Worm (Caenorhabditis elegans) whole organism, young adult: ENCODE measurements around the gene nlp-19.

Experiments
- B0035.1 ChIP-seq: sonication (generic microtip); optimal IDR thresholded peaks from 2 replicates; lab custom pipeline; 2016; ENCODE audit warnings: missing genetic modification characterization, mild to moderate bottlenecking, missing compliant biosample characterization, missing genotype, missing genetic modification reagents
- B0336.3 ChIP-seq: fragments of 200-800 bp; sonication (Bioruptor generic); IDR thresholded peaks from 2 replicates; pipeline ENCODE4 v1.3.6; 2022; ENCODE audit warnings: missing genetic modification characterization, missing compliant biosample characterization
- C17E4.6 ChIP-seq: fragments of 200-800 bp; sonication (Bioruptor generic); IDR thresholded peaks from 2 replicates; pipeline ENCODE4 v1.3.6; 2022; ENCODE audit warnings: missing genetic modification reagents, missing genetic modification characterization, missing compliant biosample characterization
- F49E8.2 ChIP-seq: sonication (generic microtip); optimal IDR thresholded peaks from 3 replicates; lab custom pipeline; 2017; ENCODE audit warnings: missing genetic modification characterization, mild to moderate bottlenecking, missing compliant biosample characterization, antibody characterized with exemption, moderate library complexity; ENCODE audit not compliant: insufficient read depth
- F57A8.1 ChIP-seq: fragments of 200-800 bp; sonication (Bioruptor generic); optimal IDR thresholded peaks from 2 replicates; lab custom pipeline; 2018; ENCODE audit warnings: mild to moderate bottlenecking, missing genetic modification characterization, moderate library complexity, missing compliant biosample characterization
- ama-1 ChIP-seq, 3 experiments: fragments of 150-350 bp in 1 of 3; sonication (generic microtip) in 2 of 3; optimal IDR thresholded peaks; 2 replicates each; lab custom pipeline; 2014 to 2018; ENCODE audit warnings: missing biosample characterization in 2 of 3, missing genetic modification characterization in 2 of 3, missing genetic modification reagents in 2 of 3
- atf-7 ChIP-seq: sonication (generic microtip); optimal IDR thresholded peaks from 2 replicates; lab custom pipeline; 2017; ENCODE audit warnings: mild to moderate bottlenecking, missing genetic modification characterization, missing compliant biosample characterization
- attf-3 ChIP-seq: fragments of 200-800 bp; sonication (Bioruptor generic); conservative IDR thresholded peaks from 2 replicates; pipeline ENCODE4 v1.3.6; 2022; ENCODE audit warnings: missing genetic modification reagents, missing genetic modification characterization, missing compliant biosample characterization
- attf-5 ChIP-seq: fragments of 200-800 bp; sonication (Bioruptor generic); optimal IDR thresholded peaks from 2 replicates; lab custom pipeline; 2018; ENCODE audit warnings: mild to moderate bottlenecking, missing genetic modification characterization, missing compliant biosample characterization
- bed-1 ChIP-seq: fragments of 200-800 bp; sonication (Bioruptor generic); IDR thresholded peaks from 2 replicates; pipeline ENCODE4 v1.3.6; 2022; ENCODE audit warnings: missing genetic modification reagents, missing genetic modification characterization, missing compliant biosample characterization
- cebp-1 ChIP-seq, 2 experiments: fragments of 200-800 bp in 1 of 2; sonication (Bioruptor generic) in 1 of 2; sonication (generic microtip) in 1 of 2; IDR thresholded peaks in 1 of 2; optimal IDR thresholded peaks in 1 of 2; 2 replicates each; pipeline versions ENCODE4 v1.3.6 to Lab custom; 2017 to 2022; ENCODE audit warnings: missing compliant biosample characterization in 2 of 2, missing genetic modification characterization in 2 of 2, mild to moderate bottlenecking in 1 of 2, missing genetic modification reagents in 1 of 2, moderate library complexity in 1 of 2
- ceh-100 ChIP-seq: fragments of 200-800 bp; sonication (Bioruptor generic); IDR thresholded peaks from 2 replicates; pipeline ENCODE4 v1.3.6; 2022; ENCODE audit warnings: missing genetic modification reagents, missing genetic modification characterization, missing compliant biosample characterization
- ceh-27 ChIP-seq: fragments of 200-800 bp; sonication (Bioruptor generic); optimal IDR thresholded peaks from 2 replicates; lab custom pipeline; 2018; ENCODE audit warnings: mild to moderate bottlenecking, missing genetic modification characterization, moderate library complexity, missing compliant biosample characterization
- egl-18 ChIP-seq: fragments of 200-800 bp; sonication (Bioruptor generic); IDR thresholded peaks from 2 replicates; pipeline ENCODE4 v1.3.6; 2022; ENCODE audit warnings: missing genetic modification reagents, missing genetic modification characterization, missing compliant biosample characterization
- egl-44 ChIP-seq: fragments of 200-800 bp; sonication (Bioruptor generic); IDR thresholded peaks from 2 replicates; pipeline ENCODE4 v1.3.6; 2022; ENCODE audit warnings: missing genetic modification reagents, missing genetic modification characterization, missing compliant biosample characterization
- ets-4 ChIP-seq: fragments of 200-800 bp; sonication (Bioruptor generic); optimal IDR thresholded peaks from 2 replicates; lab custom pipeline; 2018; ENCODE audit warnings: mild to moderate bottlenecking, missing genetic modification characterization, missing compliant biosample characterization
- hrde-1 ChIP-seq: sonication (generic microtip); optimal IDR thresholded peaks from 2 replicates; lab custom pipeline; 2016; ENCODE audit warnings: missing genetic modification characterization, mild to moderate bottlenecking, missing compliant biosample characterization, moderate library complexity, missing genotype, missing genetic modification reagents, borderline replicate concordance
- lag-1 ChIP-seq: fragments of 200-800 bp; sonication (Bioruptor generic); IDR thresholded peaks from 2 replicates; pipeline ENCODE4 v1.3.6; 2022; ENCODE audit warnings: missing genetic modification reagents, missing genetic modification characterization, missing compliant biosample characterization
- lin-35 ChIP-seq, 3 experiments: fragments of 150-350 bp in 2 of 3; sonication (generic microtip) in 1 of 3; optimal IDR thresholded peaks; 2 replicates each; lab custom pipeline; 2014 to 2018; ENCODE audit warnings: missing biosample characterization in 3 of 3, missing genetic modification characterization in 3 of 3, missing genetic modification reagents in 3 of 3
- lin-40 ChIP-seq: sonication (generic microtip); optimal IDR thresholded peaks from 2 replicates; lab custom pipeline; 2016; ENCODE audit warnings: missing genetic modification characterization, mild to moderate bottlenecking, missing compliant biosample characterization, missing genotype, missing genetic modification reagents
- madf-3 ChIP-seq: fragments of 200-800 bp; sonication (Bioruptor generic); IDR thresholded peaks from 2 replicates; pipeline ENCODE4 v1.3.6; 2022; ENCODE audit warnings: missing genetic modification reagents, missing genetic modification characterization, missing compliant biosample characterization
- madf-6 ChIP-seq: fragments of 200-800 bp; sonication (Bioruptor generic); IDR thresholded peaks from 2 replicates; pipeline ENCODE4 v1.3.6; 2022; ENCODE audit warnings: missing genetic modification reagents, missing genetic modification characterization, missing compliant biosample characterization
- mcd-1 ChIP-seq: fragments of 200-800 bp; sonication (Bioruptor generic); IDR thresholded peaks from 2 replicates; pipeline ENCODE4 v1.3.6; 2022; ENCODE audit warnings: missing genetic modification reagents, missing genetic modification characterization, missing compliant biosample characterization
- mel-28 ChIP-seq: sonication (generic microtip); optimal IDR thresholded peaks from 2 replicates; lab custom pipeline; 2016; ENCODE audit warnings: borderline replicate concordance, mild to moderate bottlenecking, missing genetic modification characterization, missing compliant biosample characterization
- nfya-2 ChIP-seq: fragments of 200-800 bp; sonication (Bioruptor generic); IDR thresholded peaks from 2 replicates; pipeline ENCODE4 v1.3.6; 2022; ENCODE audit warnings: missing genetic modification reagents, missing genetic modification characterization, missing compliant biosample characterization
- nfyb-1 ChIP-seq: fragments of 200-800 bp; sonication (Bioruptor generic); IDR thresholded peaks from 2 replicates; pipeline ENCODE4 v1.3.6; 2022; ENCODE audit warnings: missing genetic modification reagents, missing genetic modification characterization, missing compliant biosample characterization
- nhr-120 ChIP-seq: fragments of 200-800 bp; sonication (Bioruptor generic); IDR thresholded peaks from 2 replicates; pipeline ENCODE4 v1.3.6; 2022; ENCODE audit warnings: missing genetic modification characterization, missing compliant biosample characterization
- nhr-179 ChIP-seq: sonication (generic microtip); optimal IDR thresholded peaks from 2 replicates; lab custom pipeline; 2016; ENCODE audit warnings: mild to moderate bottlenecking, missing genetic modification characterization, missing compliant biosample characterization
- nhr-27 ChIP-seq: fragments of 200-800 bp; sonication (Bioruptor generic); optimal IDR thresholded peaks from 2 replicates; lab custom pipeline; 2018; ENCODE audit warnings: mild to moderate bottlenecking, missing genetic modification characterization, moderate library complexity, missing compliant biosample characterization
- nhr-80 ChIP-seq: sonication (generic microtip); optimal IDR thresholded peaks from 2 replicates; lab custom pipeline; 2016; ENCODE audit warnings: missing genetic modification characterization, missing compliant biosample characterization
- pbrm-1 ChIP-seq: fragments of 200-800 bp; sonication (Bioruptor generic); IDR thresholded peaks from 2 replicates; pipeline ENCODE4 v1.3.6; 2022; ENCODE audit warnings: missing genetic modification reagents, missing genetic modification characterization, missing compliant biosample characterization
- repo-1 ChIP-seq: sonication (generic microtip); optimal IDR thresholded peaks from 2 replicates; lab custom pipeline; 2017; ENCODE audit warnings: mild to moderate bottlenecking, missing genetic modification characterization, missing compliant biosample characterization
- rpc-1 ChIP-seq, 2 experiments: fragments of 150-350 bp in 1 of 2; sonication (generic microtip) in 1 of 2; optimal IDR thresholded peaks; 2 replicates each; lab custom pipeline; 2014 to 2018; ENCODE audit warnings: missing biosample characterization in 1 of 2, missing genetic modification characterization in 1 of 2, missing genetic modification reagents in 1 of 2, missing genotype in 1 of 2
- sdz-38 ChIP-seq: sonication (generic microtip); optimal IDR thresholded peaks from 2 replicates; lab custom pipeline; 2016; ENCODE audit warnings: missing genotype, missing genetic modification characterization, missing compliant biosample characterization
- sea-2 ChIP-seq: fragments of 200-800 bp; sonication (Bioruptor generic); IDR thresholded peaks from 2 replicates; pipeline ENCODE4 v1.3.6; 2022; ENCODE audit warnings: missing genetic modification characterization, missing compliant biosample characterization
- snpc-3.4 ChIP-seq: sonication (generic microtip); optimal IDR thresholded peaks from 2 replicates; lab custom pipeline; 2017; ENCODE audit warnings: missing genetic modification characterization, mild to moderate bottlenecking, missing compliant biosample characterization, antibody characterized with exemption, moderate library complexity, missing genotype, missing genetic modification reagents
- sptf-2 ChIP-seq: fragments of 200-800 bp; sonication (Bioruptor generic); optimal IDR thresholded peaks from 2 replicates; lab custom pipeline; 2018; ENCODE audit warnings: mild to moderate bottlenecking, missing genetic modification characterization, missing compliant biosample characterization
- tlf-1 ChIP-seq: fragments of 200-800 bp; sonication (Bioruptor generic); optimal IDR thresholded peaks from 2 replicates; lab custom pipeline; 2018; ENCODE audit warnings: mild to moderate bottlenecking, missing genetic modification characterization, missing compliant biosample characterization
- zim-3 ChIP-seq: sonication (generic microtip); optimal IDR thresholded peaks from 2 replicates; lab custom pipeline; 2017; ENCODE audit warnings: mild to moderate bottlenecking, missing genetic modification characterization, moderate library complexity, missing compliant biosample characterization
- ztf-26 ChIP-seq: sonication (generic microtip); optimal IDR thresholded peaks from 2 replicates; lab custom pipeline; 2017; ENCODE audit warnings: missing genetic modification characterization, missing compliant biosample characterization

Gene nlp-19

ce11 chrX:10958427-10958826, at the start of gene nlp-19:
TSS of gene nlp-19 (plus strand) at chrX:10958727.
- no peak for TF ChIP-seq nhr-27 (tag; lab: Kevin White, UChicago)
- no peak for TF ChIP-seq tlf-1
- TF ChIP-seq attf-5 (GFP tag; lab: Kevin White, UChicago): no peak
- TF ChIP-seq nhr-80 (tag; lab: Kevin White, UChicago): no peak
- no peak for TF ChIP-seq nhr-120
- no peak for TF ChIP-seq B0336.3 (GFP tag; lab: Robert Waterston, UW)
- no peak for TF ChIP-seq C17E4.6 (GFP tag; lab: Robert Waterston, UW)
- TF ChIP-seq zim-3 (tag; lab: Kevin White, UChicago): no peak
- TF ChIP-seq repo-1 (tag; lab: Kevin White, UChicago): no peak
- TF ChIP-seq bed-1 (GFP tag; lab: Robert Waterston, UW): no peak
- no peak for TF ChIP-seq snpc-3.4 (tag; lab: Kevin White, UChicago)
- no peak for TF ChIP-seq ama-1 (optimal IDR thresholded peaks at IDR 0.05; lab: Kevin White, UChicago)
- TF ChIP-seq ama-1 (GFP tag; optimal IDR thresholded peaks at IDR 0.05; lab: Kevin White, UChicago): no peak
- no peak for TF ChIP-seq atf-7 (tag; lab: Kevin White, UChicago)
- TF ChIP-seq madf-3 (GFP tag; lab: Robert Waterston, UW): no peak
- TF ChIP-seq nfya-2 (GFP tag; lab: Robert Waterston, UW): no peak
- no peak for TF ChIP-seq sea-2
- no peak for TF ChIP-seq nhr-179
- TF ChIP-seq lin-35 (GFP tag; optimal IDR thresholded peaks at IDR 0.05; lab: Kevin White, UChicago): no peak
- no peak for TF ChIP-seq hrde-1 (tag; lab: Kevin White, UChicago)

- TF ChIP-seq ztf-26 (tag; lab: Kevin White, UChicago) (no peak), cebp-1 (GFP tag; IDR thresholded peaks at IDR 0.05; lab: Robert Waterston, UW) (no peak), cebp-1 (tag; optimal IDR thresholded peaks at IDR 0.05; lab: Kevin White, UChicago) (no peak), lag-1 (no peak), ceh-27 (GFP tag; lab: Kevin White, UChicago) (no peak), egl-44 (GFP tag; lab: Robert Waterston, UW) (no peak), sdz-38 (no peak), nhr-27 (tag; lab: Kevin White, UChicago) (no peak), F49E8.2 (tag; lab: Kevin White, UChicago) (no peak), sptf-2 (no peak), sea-2 (no peak), egl-18 (GFP tag; lab: Robert Waterston, UW) (no peak), F57A8.1 (GFP tag; lab: Kevin White, UChicago) (no peak), mcd-1 (no peak), mel-28 (tag; lab: Kevin White, UChicago) (no peak), ets-4 (no peak), madf-6 (GFP tag; lab: Robert Waterston, UW) (no peak), attf-3 (GFP tag; lab: Robert Waterston, UW) (no peak)
- TF ChIP-seq, all 124 proteins: peak for 0
These were observed 48.9 kb upstream of the nlp-19 start for ce11 chrX:10909661-10910060.

- TF ChIP-seq B0035.1 (tag; lab: Kevin White, UChicago) (no peak), rpc-1 (optimal IDR thresholded peaks at IDR 0.05; lab: Kevin White, UChicago) (no peak), rpc-1 (tag; optimal IDR thresholded peaks at IDR 0.05; lab: Kevin White, UChicago) (no peak), lin-40 (tag; lab: Kevin White, UChicago) (no peak), nfyb-1 (GFP tag; lab: Robert Waterston, UW) (no peak), egl-18 (GFP tag; lab: Robert Waterston, UW) (no peak), pbrm-1 (GFP tag; lab: Robert Waterston, UW) (no peak), ceh-100 (GFP tag; lab: Robert Waterston, UW) (no peak)
These were observed 47.8 kb upstream of the nlp-19 start, which contains the start of gene F47B10.8 for ce11 chrX:10910716-10911115. TSS of gene F47B10.8 (minus strand) at chrX:10910816.
